Worm (Caenorhabditis elegans): ENCODE data around the gene F19C7.3.

The F19C7.3 gene

ce11 chrIV:4579472-4579871 is 17.5 kb upstream of the F19C7.3 start:
- TF ChIP-seq aha-1 (tag) (peak; percentile 86), unc-62 (GFP tag; optimal IDR thresholded peaks at IDR 0.05 in 1 of 2) (peak in 1 of 2 experiments; percentile 95), unc-62 (tag; optimal IDR thresholded peaks at IDR 0.05) (no peak), R02D3.7 (tag; optimal IDR thresholded peaks at IDR 0.05) (no peak)

DNA sequence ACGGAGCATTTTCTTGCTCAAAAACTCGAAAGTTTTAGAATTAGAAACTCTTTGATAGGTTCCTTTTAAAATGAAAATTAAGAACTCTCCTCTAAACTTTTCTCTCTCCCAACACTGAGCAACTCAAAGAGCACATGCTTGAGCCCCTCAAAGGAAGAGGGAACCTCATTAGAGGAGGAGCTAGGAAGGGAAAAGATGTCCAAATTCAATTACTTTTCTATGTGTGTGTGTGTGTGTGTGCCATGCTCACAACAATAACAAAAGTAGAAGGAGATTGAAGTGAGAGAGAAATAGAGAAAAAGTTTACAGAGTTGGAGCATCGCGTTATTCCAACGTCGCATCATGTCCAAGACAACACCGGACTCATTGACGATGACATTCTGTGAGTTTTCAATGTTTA is 10.9 kb upstream of the F19C7.3 start:
- TF ChIP-seq rbr-2 (tag; optimal IDR thresholded peaks at IDR 0.05) (peak; percentile 29), php-3 (GFP tag; IDR thresholded peaks at IDR 0.05) (no peak), tag-97 (GFP tag; IDR thresholded peaks at IDR 0.05) (no peak), ctbp-1 (GFP tag; IDR thresholded peaks at IDR 0.05) (peak; percentile 80), ceh-44 (GFP tag; IDR thresholded peaks at IDR 0.05) (no peak), hlh-11 (tag; optimal IDR thresholded peaks at IDR 0.05) (no peak), mdt-29 (GFP tag; IDR thresholded peaks at IDR 0.05) (no peak), zfp-2 (tag; optimal IDR thresholded peaks at IDR 0.05) (no peak), F26F4.8 (GFP tag; conservative IDR thresholded peaks at IDR 0.05) (no peak), fkh-10 (GFP tag; optimal IDR thresholded peaks at IDR 0.05) (peak; percentile 94), pha-4 (GFP tag; IDR thresholded peaks at IDR 0.05) (no peak), pha-4 (tag; optimal IDR thresholded peaks at IDR 0.05) (no peak), arid-1 (GFP tag; conservative IDR thresholded peaks at IDR 0.05) (no peak), madf-5 (GFP tag; IDR thresholded peaks at IDR 0.05) (no peak), mdl-1 (tag; optimal IDR thresholded peaks at IDR 0.05) (peak in 1 of 2 experiments; percentile 54), T26A8.4 (GFP tag; IDR thresholded peaks at IDR 0.05) (no peak), lsy-2 (tag; optimal IDR thresholded peaks at IDR 0.05) (peak in 1 of 2 experiments; percentile 46), ces-1 (GFP tag; optimal IDR thresholded peaks at IDR 0.05) (peak; percentile 95), Y75B8A.6 (GFP tag; IDR thresholded peaks at IDR 0.05) (no peak), F37D6.2 (tag; optimal IDR thresholded peaks at IDR 0.05) (no peak), nhr-48 (tag; optimal IDR thresholded peaks at IDR 0.05) (no peak), hif-1 (tag; optimal IDR thresholded peaks at IDR 0.05) (no peak), pqm-1 (tag; optimal IDR thresholded peaks at IDR 0.05) (no peak), nhr-10 (tag; optimal IDR thresholded peaks at IDR 0.05) (no peak), nhr-25 (tag; optimal IDR thresholded peaks at IDR 0.05; ENCODE audit: borderline replicate concordance, insufficient read depth) (no peak), ceh-28 (tag; optimal IDR thresholded peaks at IDR 0.05) (no peak), dve-1 (tag; optimal IDR thresholded peaks at IDR 0.05; ENCODE audit: insufficient read depth) (no peak), sdz-12 (GFP tag; optimal IDR thresholded peaks at IDR 0.05) (no peak), lin-29 (GFP tag; IDR thresholded peaks at IDR 0.05) (no peak), lin-15B (tag; optimal IDR thresholded peaks at IDR 0.05) (no peak), snpc-4 (tag; optimal IDR thresholded peaks at IDR 0.05) (no peak), snpc-1.2 (GFP tag; IDR thresholded peaks at IDR 0.05) (no peak), dmd-6 (GFP tag; IDR thresholded peaks at IDR 0.05) (0 out of 2 replicates have a peak, but pooled peaks have one; percentile 9), spr-3 (GFP tag; optimal IDR thresholded peaks at IDR 0.05) (no peak), hlh-30 (tag; optimal IDR thresholded peaks at IDR 0.05; ENCODE audit: insufficient read depth) (peak; percentile 31)

ce11 chrIV:4587532-4587931 is 9.4 kb upstream of the F19C7.3 start:
- TF ChIP-seq nhr-237 (tag; optimal IDR thresholded peaks at IDR 0.05) (no peak), Y5F2A.4 (GFP tag; optimal IDR thresholded peaks at IDR 0.05) (no peak)
